Worm (Caenorhabditis elegans): ENCODE results near the gene mrps-21.

Gene mrps-21

ce11 chrIV:4665079-4665478, 5.8 kb upstream of the mrps-21 start, which contains the start of gene F29B9.1:
Gene F29B9.1, plus strand, starts transcription at chrIV:4665379.
- TF ChIP-seq ets-4 (tag; optimal IDR thresholded peaks at IDR 0.05) (no peak), sox-2 (GFP tag; IDR thresholded peaks at IDR 0.05) (no peak), zip-5 (tag; optimal IDR thresholded peaks at IDR 0.05) (no peak), odd-2 (tag; optimal IDR thresholded peaks at IDR 0.05) (no peak), pha-4 (tag; optimal IDR thresholded peaks at IDR 0.05) (no peak)

DNA sequence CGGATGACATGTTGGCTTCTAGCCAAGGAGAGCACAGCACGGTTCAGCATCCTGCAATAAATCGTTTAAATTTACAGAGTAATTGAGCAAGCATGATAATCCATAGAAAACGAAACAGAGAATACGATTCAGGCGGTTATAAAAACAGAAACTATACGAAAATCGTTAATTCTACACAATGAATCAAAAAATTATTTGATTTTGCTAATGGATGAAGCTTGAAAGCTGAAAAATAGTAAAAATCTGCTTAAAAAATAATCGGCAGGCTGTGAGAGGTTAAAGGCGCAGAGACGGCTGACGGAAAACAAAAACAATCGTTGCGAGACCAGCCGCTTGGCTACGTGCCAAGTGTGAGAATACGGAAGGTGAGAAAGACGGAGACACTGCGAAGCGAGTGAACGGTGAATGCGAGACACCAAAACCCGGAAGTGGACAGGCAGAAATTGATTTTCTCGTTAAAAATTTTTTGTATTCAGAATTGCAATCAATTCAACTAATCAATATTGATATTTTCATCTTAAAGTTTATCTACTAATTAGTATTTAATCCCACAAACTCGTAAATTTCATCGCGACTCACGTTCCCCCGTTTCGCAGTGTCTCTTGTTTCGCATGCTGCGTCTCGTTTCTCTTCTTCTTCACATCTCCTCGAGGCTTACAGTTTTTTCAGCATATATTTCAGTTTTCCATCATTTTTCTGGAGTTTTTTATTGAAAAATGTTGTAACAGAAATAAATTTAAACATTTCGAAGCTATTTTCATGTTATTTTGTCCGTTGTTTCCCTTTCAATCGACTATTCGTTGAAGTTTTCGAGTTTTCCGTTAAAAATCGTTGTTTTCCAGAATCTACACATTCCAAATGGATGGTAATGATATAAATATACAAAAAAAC, 1.1 kb upstream of the mrps-21 start, which contains the start of the genes F29B9.11 and jmjd-1.2:
TSS of gene F29B9.11 (minus strand) at position 51 of the 891 bp plus-strand sequence.
TSS of gene jmjd-1.2 (plus strand) at position 841 of the 891 bp plus-strand sequence.
- TF ChIP-seq T23F11.4 (GFP tag; optimal IDR thresholded peaks at IDR 0.05): peak; percentile 73
- peak; percentile 46 for TF ChIP-seq che-1 (tag; optimal IDR thresholded peaks at IDR 0.05)
- TF ChIP-seq elt-2 (tag; optimal IDR thresholded peaks at IDR 0.05): peak; percentile 91
- TF ChIP-seq nhr-232 (tag; optimal IDR thresholded peaks at IDR 0.05): no peak
- peak; percentile 24 for TF ChIP-seq dmd-4 (tag; optimal IDR thresholded peaks at IDR 0.05; ENCODE audit: borderline replicate concordance)
- TF ChIP-seq fkh-6 (tag; optimal IDR thresholded peaks at IDR 0.05): peak; percentile 79
- peak; percentile 96 for TF ChIP-seq F13H6.1 (tag; optimal IDR thresholded peaks at IDR 0.05)
- peak; percentile 82 for TF ChIP-seq mec-3 (tag; optimal IDR thresholded peaks at IDR 0.05; ENCODE audit: borderline replicate concordance)
- TF ChIP-seq lim-6 (tag; optimal IDR thresholded peaks at IDR 0.05): peak; percentile 91
- peak; percentile 70 for TF ChIP-seq hlh-15 (tag; optimal IDR thresholded peaks at IDR 0.05)
- peak; percentile 9 for TF ChIP-seq Y22D7AL.16 (tag; optimal IDR thresholded peaks at IDR 0.05)
- TF ChIP-seq ets-4 (tag; optimal IDR thresholded peaks at IDR 0.05): peak; percentile 99
- TF ChIP-seq fax-1 (tag; optimal IDR thresholded peaks at IDR 0.05): peak; percentile 95
- peak; percentile 83 for TF ChIP-seq pha-2 (tag; optimal IDR thresholded peaks at IDR 0.05)
- peak; percentile 94 for TF ChIP-seq hlh-8 (tag; optimal IDR thresholded peaks at IDR 0.05)
- TF ChIP-seq pat-9 (tag; optimal IDR thresholded peaks at IDR 0.05): peak; percentile 23
- no peak for TF ChIP-seq pha-4 (tag; optimal IDR thresholded peaks at IDR 0.05)
- TF ChIP-seq C38D4.7 (GFP tag; optimal IDR thresholded peaks at IDR 0.05): peak; percentile 14
- no peak for TF ChIP-seq unc-3 (GFP tag; conservative IDR thresholded peaks at IDR 0.05)
- peak; percentile 72 for TF ChIP-seq unc-3 (tag; optimal IDR thresholded peaks at IDR 0.05)
- no peak for TF ChIP-seq K09A11.1 (tag; optimal IDR thresholded peaks at IDR 0.05; ENCODE audit: insufficient read depth)
- TF ChIP-seq ahr-1 (tag; optimal IDR thresholded peaks at IDR 0.05): peak; percentile 95
- TF ChIP-seq ref-2 (tag; optimal IDR thresholded peaks at IDR 0.05): peak; percentile 99
- peak; percentile 39 for TF ChIP-seq dve-1 (tag; optimal IDR thresholded peaks at IDR 0.05)
- no peak for TF ChIP-seq ceh-48 (tag; optimal IDR thresholded peaks at IDR 0.05)
- TF ChIP-seq ceh-30 (tag; optimal IDR thresholded peaks at IDR 0.05): peak; percentile 25
- peak; percentile 75 for TF ChIP-seq sdc-2 (tag; optimal IDR thresholded peaks at IDR 0.05)
- no peak for TF ChIP-seq elt-4 (tag; optimal IDR thresholded peaks at IDR 0.05)
- TF ChIP-seq pag-3 (tag; optimal IDR thresholded peaks at IDR 0.05; ENCODE audit: borderline replicate concordance): peak; percentile 88
- TF ChIP-seq ceh-19 (GFP tag; optimal IDR thresholded peaks at IDR 0.05): peak; percentile 61
- peak; percentile 33 for TF ChIP-seq pax-1 (tag; optimal IDR thresholded peaks at IDR 0.05)
- TF ChIP-seq odd-2 (tag; optimal IDR thresholded peaks at IDR 0.05): no peak
- TF ChIP-seq hlh-6 (tag; optimal IDR thresholded peaks at IDR 0.05): peak; percentile 73
- no peak for TF ChIP-seq K02D7.2 (tag; optimal IDR thresholded peaks at IDR 0.05)
- no peak for TF ChIP-seq hlh-30 (tag; optimal IDR thresholded peaks at IDR 0.05; ENCODE audit: insufficient read depth)
- TF ChIP-seq ceh-6 (GFP tag; optimal IDR thresholded peaks at IDR 0.05): no peak
- no peak for TF ChIP-seq pros-1 (tag; optimal IDR thresholded peaks at IDR 0.05)
- TF ChIP-seq zip-5 (tag; optimal IDR thresholded peaks at IDR 0.05): peak; percentile 99
- TF ChIP-seq tbx-7 (tag; optimal IDR thresholded peaks at IDR 0.05): peak; percentile 99
- peak; percentile 58 for TF ChIP-seq madf-2 (tag; optimal IDR thresholded peaks at IDR 0.05)
- peak; percentile 99 for TF ChIP-seq C08G9.2 (tag; optimal IDR thresholded peaks at IDR 0.05)
- TF ChIP-seq ceh-45 (GFP tag; IDR thresholded peaks at IDR 0.05): 0 out of 2 replicates have a peak, but pooled peaks have one; percentile 57
- peak; percentile 99 for TF ChIP-seq tbx-2 (tag; optimal IDR thresholded peaks at IDR 0.05)
- peak; percentile 23 for TF ChIP-seq hlh-13 (GFP tag; optimal IDR thresholded peaks at IDR 0.05)
- peak; percentile 92 for TF ChIP-seq pqm-1 (tag; optimal IDR thresholded peaks at IDR 0.05)
- TF ChIP-seq ztf-16 (tag; optimal IDR thresholded peaks at IDR 0.05): peak; percentile 72
- TF ChIP-seq ceh-14 (tag; optimal IDR thresholded peaks at IDR 0.05): peak; percentile 95

Data from whole organism, late embryonic.